Worm (Caenorhabditis elegans) whole organism, L2 larva: Measurements from ENCODE around the gene cyp-13A6.

Experiments used
- F13H6.1 ChIP-seq: sonication (generic microtip); optimal IDR thresholded peaks from 2 replicates; lab custom pipeline; 2016; ENCODE audit warnings: missing genetic modification characterization, missing compliant biosample characterization
- nhr-129 ChIP-seq: fragments of 150-350 bp; optimal IDR thresholded peaks from 2 replicates; lab custom pipeline; 2014; ENCODE audit warnings: missing biosample characterization, missing genetic modification characterization
- nhr-6 ChIP-seq: fragments of 150-350 bp; optimal IDR thresholded peaks from 2 replicates; lab custom pipeline; 2014; ENCODE audit warnings: missing biosample characterization, missing genetic modification characterization
- unc-39 ChIP-seq: fragments of 150-350 bp; optimal IDR thresholded peaks from 2 replicates; lab custom pipeline; 2014; ENCODE audit warnings: missing biosample characterization, missing genetic modification characterization

DNA sequence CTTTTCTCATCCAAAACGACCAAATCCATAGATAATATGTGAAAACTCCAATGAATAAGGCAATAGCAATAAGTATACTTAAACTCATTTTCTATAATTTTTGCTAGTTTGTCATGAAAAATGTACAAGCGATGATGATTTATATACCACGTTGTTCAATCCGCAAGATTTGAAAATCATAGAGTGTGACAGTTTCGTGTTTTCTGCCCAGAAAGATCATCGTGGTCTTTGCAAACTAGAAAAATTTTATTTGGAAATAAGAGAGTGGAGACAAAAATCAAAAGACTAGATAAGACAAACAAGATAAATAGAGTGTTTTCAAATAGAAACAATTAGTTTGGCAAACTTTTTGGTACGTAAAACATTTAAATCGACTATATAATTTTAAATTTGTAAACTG is 9.4 kb downstream of the cyp-13A6 start, which contains the start of gene cyp-13A3:
- TF ChIP-seq unc-39 (tag; lab: Kevin White, UChicago) (no peak), nhr-129 (tag; lab: Kevin White, UChicago) (no peak), nhr-6 (tag; lab: Kevin White, UChicago) (no peak), F13H6.1 (tag; lab: Kevin White, UChicago) (no peak)
